Fruit fly (Drosophila melanogaster): ENCODE measurements around the gene CG7910.
A peak's percentile ranks its signal among the peaks of the same experiment; 100 is the strongest.

CG7910 gene

dm6 chr3R:8119457-8120337 is 32.6 kb downstream of the CG7910 start:
- no peak for TF ChIP-seq Kr (GFP tag; optimal IDR thresholded peaks at IDR 0.05)
- TF ChIP-seq Dp (GFP tag; optimal IDR thresholded peaks at IDR 0.05): no peak
- TF ChIP-seq CG13287 (GFP tag; IDR thresholded peaks at IDR 0.05; ENCODE audit: partially characterized antibody): peak; percentile 42; the same call in 1 of the 2 replicates
- peak; percentile 54 for TF ChIP-seq ind (GFP tag; optimal IDR thresholded peaks at IDR 0.05)
- peak; percentile 75 for TF ChIP-seq lmd (GFP tag; IDR thresholded peaks at IDR 0.05)
- TF ChIP-seq Usf (GFP tag; optimal IDR thresholded peaks at IDR 0.05): peak; percentile 2
- peak; percentile 83 for TF ChIP-seq row (GFP tag; IDR thresholded peaks at IDR 0.05)
- TF ChIP-seq Fer1 (GFP tag; optimal IDR thresholded peaks at IDR 0.05): peak; percentile 69
- TF ChIP-seq CG18764 (GFP tag; optimal IDR thresholded peaks at IDR 0.05): peak; percentile 37
- peak; percentile 58; the same call in 2 of the 3 replicates for TF ChIP-seq CG34422 (GFP tag; IDR thresholded peaks at IDR 0.05)
- TF ChIP-seq CG4730 (GFP tag; IDR thresholded peaks at IDR 0.05): peak; percentile 41
- peak; percentile 83 for TF ChIP-seq CG8924 (tag; optimal IDR thresholded peaks at IDR 0.05)
- peak; percentile 33 for TF ChIP-seq Nf-YB (GFP tag; optimal IDR thresholded peaks at IDR 0.05)
- TF ChIP-seq H15 (GFP tag; IDR thresholded peaks at IDR 0.05): 0 out of 3 replicates have a peak, but pooled peaks have one; percentile 18
- TF ChIP-seq h (optimal IDR thresholded peaks at IDR 0.05): no peak
- peak; percentile 87 for TF ChIP-seq CG32532 (GFP tag; IDR thresholded peaks at IDR 0.05)
- TF ChIP-seq knrl (GFP tag; IDR thresholded peaks at IDR 0.05; ENCODE audit: partially characterized antibody): no peak
- TF ChIP-seq CG42726 (GFP tag; IDR thresholded peaks at IDR 0.05; ENCODE audit: partially characterized antibody): no peak
- TF ChIP-seq Bteb2 (GFP tag; optimal IDR thresholded peaks at IDR 0.05): no peak
- TF ChIP-seq CG8290 (GFP tag; optimal IDR thresholded peaks at IDR 0.05): no peak
- TF ChIP-seq CG8290 (tag; optimal IDR thresholded peaks at IDR 0.05): peak in 1 of 2 experiments; percentile 87
- TF ChIP-seq Lim3 (GFP tag; IDR thresholded peaks at IDR 0.05): no peak
- peak; percentile 25; the same call in 1 of the 2 replicates for TF ChIP-seq CG8765 (GFP tag; IDR thresholded peaks at IDR 0.05)
- no peak for TF ChIP-seq amos (GFP tag; IDR thresholded peaks at IDR 0.05; ENCODE audit: partially characterized antibody)
- TF ChIP-seq CG1233 (GFP tag; optimal IDR thresholded peaks at IDR 0.05): peak; percentile 59
- peak; percentile 98 for TF ChIP-seq grau (tag; optimal IDR thresholded peaks at IDR 0.05)
- TF ChIP-seq fu2 (GFP tag; optimal IDR thresholded peaks at IDR 0.05): no peak
- peak; percentile 57 for TF ChIP-seq CG6272 (GFP tag; IDR thresholded peaks at IDR 0.05)
- TF ChIP-seq gcm (GFP tag; optimal IDR thresholded peaks at IDR 0.05): peak; percentile 43
- TF ChIP-seq da (GFP tag; optimal IDR thresholded peaks at IDR 0.05): no peak
- TF ChIP-seq tna (GFP tag; IDR thresholded peaks at IDR 0.05; ENCODE audit: partially characterized antibody): no peak
- peak; percentile 25 for TF ChIP-seq schlank (tag; optimal IDR thresholded peaks at IDR 0.05)
- no peak for TF ChIP-seq Sin3A (optimal IDR thresholded peaks at IDR 0.05)
- TF ChIP-seq Sry-δ (GFP tag; optimal IDR thresholded peaks at IDR 0.05): peak; percentile 15
- peak; percentile 3 for TF ChIP-seq Asciz (GFP tag; optimal IDR thresholded peaks at IDR 0.05)
- no peak for TF ChIP-seq hth (optimal IDR thresholded peaks at IDR 0.05)
- TF ChIP-seq lola (GFP tag; optimal IDR thresholded peaks at IDR 0.05): peak in 1 of 3 experiments; percentile 17
- TF ChIP-seq lilli (GFP tag; optimal IDR thresholded peaks at IDR 0.05): peak; percentile 12
- no peak for TF ChIP-seq Dip2 (GFP tag; IDR thresholded peaks at IDR 0.05)
- peak; percentile 43; the same call in 2 of the 3 replicates for TF ChIP-seq CG11560 (tag; IDR thresholded peaks at IDR 0.05)
- TF ChIP-seq CG9817 (tag; optimal IDR thresholded peaks at IDR 0.05): peak; percentile 73
- no peak for TF ChIP-seq peb (GFP tag; IDR thresholded peaks at IDR 0.05)
- TF ChIP-seq CG5245 (GFP tag; optimal IDR thresholded peaks at IDR 0.05): peak; percentile 12
- no peak for TF ChIP-seq inv (GFP tag; IDR thresholded peaks at IDR 0.05; ENCODE audit: partially characterized antibody)
- TF ChIP-seq chinmo (GFP tag; IDR thresholded peaks at IDR 0.05; ENCODE audit: partially characterized antibody): peak; percentile 96
- TF ChIP-seq lov (optimal IDR thresholded peaks at IDR 0.05): no peak
- no peak for TF ChIP-seq lov (GFP tag; IDR thresholded peaks at IDR 0.05)
- no peak for TF ChIP-seq CG2116 (GFP tag; optimal IDR thresholded peaks at IDR 0.05)
- TF ChIP-seq B-H1 (GFP tag; IDR thresholded peaks at IDR 0.05): peak; percentile 50; the same call in 2 of the 3 replicates
- TF ChIP-seq CG1024 (GFP tag; IDR thresholded peaks at IDR 0.05): no peak
